Worm (Caenorhabditis elegans): ENCODE data around the gene C35A11.4.

The C35A11.4 gene

DNA sequence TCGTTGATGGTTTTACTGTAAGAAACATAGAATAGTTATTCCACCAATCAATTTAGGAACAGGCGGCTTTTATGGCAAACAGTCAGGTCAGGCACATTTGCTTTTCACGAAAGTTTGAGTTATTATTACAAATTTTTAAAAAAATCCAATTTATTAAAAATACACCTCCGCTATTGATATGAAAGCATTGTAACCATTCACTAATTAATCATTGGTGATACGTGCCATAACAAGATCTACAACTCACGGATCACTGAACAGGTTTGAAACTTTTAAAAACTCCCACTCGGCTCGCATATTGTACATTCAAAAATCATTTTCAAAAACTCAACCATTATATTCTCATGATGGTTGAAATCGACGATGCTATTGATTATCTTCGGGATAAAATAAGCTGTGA, 53.5 kb downstream of the C35A11.4 start, which contains the start of gene srg-27:
Gene srg-27 (plus strand): TSS at position 301 of the 400 bp plus-strand sequence.
- TF ChIP-seq tag-97 (GFP tag; IDR thresholded peaks at IDR 0.05) (no peak), ceh-44 (GFP tag; IDR thresholded peaks at IDR 0.05) (no peak), nhr-77 (tag; optimal IDR thresholded peaks at IDR 0.05) (no peak), nhr-48 (tag; optimal IDR thresholded peaks at IDR 0.05) (no peak), F44E2.7 (GFP tag; IDR thresholded peaks at IDR 0.05) (no peak), dmd-9 (GFP tag; IDR thresholded peaks at IDR 0.05) (no peak), snpc-1.2 (GFP tag; IDR thresholded peaks at IDR 0.05) (no peak), D1046.2 (GFP tag; IDR thresholded peaks at IDR 0.05) (no peak), snpc-4 (tag; optimal IDR thresholded peaks at IDR 0.05) (no peak)

Data from whole organism, L4 larva.